Worm (Caenorhabditis elegans): ENCODE data around the gene fbxa-30.

ce11 chrIII:1321561-1321960 lies 46.1 kb upstream of the fbxa-30 start, which contains the start of gene fbxa-15:
- TF ChIP-seq mdl-1 (tag; optimal IDR thresholded peaks at IDR 0.05) (no peak), egl-27 (tag; optimal IDR thresholded peaks at IDR 0.05) (no peak)
